Fruit fly (Drosophila melanogaster) whole organism, embryonic: ENCODE data around the gene CG44838.

ENCODE experiments used
- Atf6 ChIP-seq: fragments of 200-800 bp; sonication (Bioruptor generic); IDR thresholded peaks from 2 replicates; pipeline ENCODE4 v1.3.6; 2022; ENCODE audit warnings: missing biosample characterization, missing genetic modification characterization
- CG10267 ChIP-seq: fragments of 200-800 bp; sonication (Bioruptor generic); optimal IDR thresholded peaks from 2 replicates; lab custom pipeline; 2018; ENCODE audit warnings: missing biosample characterization, mild to moderate bottlenecking, missing genetic modification characterization, moderate library complexity
- CG13894 ChIP-seq: fragments of 200-800 bp; sonication (Bioruptor generic); optimal IDR thresholded peaks from 3 replicates; lab custom pipeline; 2018; ENCODE audit warnings: missing biosample characterization, mild to moderate bottlenecking, missing genetic modification characterization, moderate library complexity
- CG17328 ChIP-seq: fragments of 200-800 bp; sonication (Bioruptor generic); IDR thresholded peaks from 2 replicates; pipeline ENCODE4 v1.3.6; 2022; ENCODE audit warnings: missing biosample characterization, missing genetic modification characterization
- CG30020 ChIP-seq: fragments of 200-800 bp; optimal IDR thresholded peaks from 2 replicates; lab custom pipeline; 2019; ENCODE audit warnings: missing biosample characterization, mild to moderate bottlenecking, missing genetic modification characterization, moderate library complexity
- CG3163 ChIP-seq: fragments of 200-800 bp; sonication (Bioruptor generic); optimal IDR thresholded peaks from 3 replicates; lab custom pipeline; 2016; ENCODE audit warnings: missing biosample characterization, missing genetic modification characterization
- CG32532 ChIP-seq: fragments of 200-800 bp; sonication (Bioruptor generic); IDR thresholded peaks from 2 replicates; pipeline ENCODE4 v1.3.6; 2022; ENCODE audit warnings: missing biosample characterization, missing genetic modification characterization
- CG3281 ChIP-seq: fragments of 200-800 bp; sonication (Bioruptor generic); optimal IDR thresholded peaks from 3 replicates; lab custom pipeline; 2017; ENCODE audit warnings: missing biosample characterization, mild to moderate bottlenecking, missing genetic modification characterization
- CG34422 ChIP-seq: fragments of 200-800 bp; sonication (Bioruptor generic); IDR thresholded peaks from 3 replicates; pipeline ENCODE4 v1.3.6; 2022; ENCODE audit warnings: missing biosample characterization, missing genetic modification characterization
- CG3847 ChIP-seq: fragments of 200-800 bp; sonication (Bioruptor generic); IDR thresholded peaks from 2 replicates; pipeline ENCODE4 v1.3.6; 2022; ENCODE audit warnings: missing biosample characterization, missing genetic modification characterization
- CG4730 ChIP-seq: fragments of 200-800 bp; sonication (Bioruptor generic); IDR thresholded peaks from 2 replicates; pipeline ENCODE4 v1.3.6; 2022; ENCODE audit warnings: missing biosample characterization, missing genetic modification characterization
- CG6654 ChIP-seq: fragments of 200-800 bp; sonication (Bioruptor generic); optimal IDR thresholded peaks from 2 replicates; lab custom pipeline; 2017; ENCODE audit warnings: missing biosample characterization, mild to moderate bottlenecking, missing genetic modification characterization
- CG6765 ChIP-seq: fragments of 200-800 bp; sonication (Bioruptor generic); optimal IDR thresholded peaks from 3 replicates; lab custom pipeline; 2017; ENCODE audit warnings: missing biosample characterization, mild to moderate bottlenecking, missing genetic modification characterization
- CG6854 ChIP-seq: fragments of 200-800 bp; sonication (Bioruptor generic); optimal IDR thresholded peaks from 3 replicates; lab custom pipeline; 2017; ENCODE audit warnings: missing biosample characterization, mild to moderate bottlenecking, missing genetic modification characterization
- CG8281 ChIP-seq: fragments of 200-800 bp; sonication (Bioruptor generic); optimal IDR thresholded peaks from 2 replicates; lab custom pipeline; 2018; ENCODE audit warnings: missing biosample characterization, mild to moderate bottlenecking, missing genetic modification characterization, moderate library complexity
- CG8924 ChIP-seq: fragments of 200-800 bp; optimal IDR thresholded peaks from 3 replicates; lab custom pipeline; 2019; ENCODE audit warnings: missing biosample characterization, mild to moderate bottlenecking, missing genetic modification characterization, moderate library complexity
- CG9932 ChIP-seq: fragments of 200-800 bp; sonication (Bioruptor generic); IDR thresholded peaks from 2 replicates; pipeline ENCODE4 v1.3.6; 2022; ENCODE audit warnings: missing biosample characterization, missing genetic modification characterization
- CoRest ChIP-seq: fragments of 200-800 bp; sonication (Bioruptor generic); optimal IDR thresholded peaks from 3 replicates; lab custom pipeline; 2018; ENCODE audit warnings: missing biosample characterization, mild to moderate bottlenecking, missing genetic modification characterization, moderate library complexity
- Dbx ChIP-seq: fragments of 200-800 bp; sonication (Bioruptor generic); IDR thresholded peaks from 3 replicates; pipeline ENCODE4 v1.3.6; 2022; ENCODE audit warnings: missing biosample characterization, missing genetic modification characterization
- Dp ChIP-seq: fragments of 200-800 bp; sonication (Bioruptor generic); optimal IDR thresholded peaks from 2 replicates; lab custom pipeline; 2018; ENCODE audit warnings: missing biosample characterization, mild to moderate bottlenecking, missing genetic modification characterization, moderate library complexity
- GATAe ChIP-seq: fragments of 200-800 bp; sonication (Bioruptor generic); conservative IDR thresholded peaks from 2 replicates; pipeline ENCODE4 v1.3.6; 2022; ENCODE audit warnings: missing biosample characterization, missing genetic modification characterization
- HHEX ChIP-seq: fragments of 200-800 bp; sonication (Bioruptor generic); optimal IDR thresholded peaks from 3 replicates; lab custom pipeline; 2017; ENCODE audit warnings: missing biosample characterization, mild to moderate bottlenecking, missing genetic modification characterization, missing genetic modification reagents
- HmgD ChIP-seq: fragments of 200-800 bp; sonication (Bioruptor generic); optimal IDR thresholded peaks from 3 replicates; lab custom pipeline; 2016; ENCODE audit warnings: missing biosample characterization, missing genetic modification characterization
- HmgZ ChIP-seq: fragments of 200-800 bp; sonication (Bioruptor generic); optimal IDR thresholded peaks from 2 replicates; lab custom pipeline; 2018; ENCODE audit warnings: missing biosample characterization, mild to moderate bottlenecking, missing genetic modification characterization
- Lpt ChIP-seq: fragments of >200 bp; optimal IDR thresholded peaks from 2 replicates; lab custom pipeline; 2018; ENCODE audit warnings: missing biosample characterization, missing genetic modification characterization
- Nf-YC ChIP-seq: fragments of 200-800 bp; optimal IDR thresholded peaks from 3 replicates; lab custom pipeline; 2019; ENCODE audit warnings: missing biosample characterization, mild to moderate bottlenecking, missing genetic modification characterization, moderate library complexity
- Ravus ChIP-seq: fragments of 200-800 bp; sonication (Bioruptor generic); IDR thresholded peaks from 2 replicates; pipeline ENCODE4 v1.3.6; 2022; ENCODE audit warnings: missing biosample characterization, missing genetic modification characterization
- Six4 ChIP-seq: fragments of 200-800 bp; sonication (Bioruptor generic); optimal IDR thresholded peaks from 2 replicates; lab custom pipeline; 2016; ENCODE audit warnings: missing biosample characterization, missing genetic modification characterization
- Sox100B ChIP-seq: fragments of 200-800 bp; sonication (Bioruptor generic); optimal IDR thresholded peaks from 3 replicates; lab custom pipeline; 2018; ENCODE audit warnings: missing biosample characterization, mild to moderate bottlenecking, missing genetic modification characterization
- Sox102F ChIP-seq: fragments of 200-800 bp; sonication (Bioruptor generic); optimal IDR thresholded peaks from 2 replicates; lab custom pipeline; 2018; ENCODE audit warnings: missing biosample characterization, mild to moderate bottlenecking, missing genetic modification characterization, moderate library complexity
- amos ChIP-seq: fragments of 200-800 bp; sonication (Bioruptor generic); IDR thresholded peaks from 2 replicates; pipeline ENCODE4 v1.3.6; 2022; ENCODE audit warnings: missing biosample characterization, missing genetic modification characterization; ENCODE audit not compliant: partially characterized antibody
- ap ChIP-seq: fragments of 200-800 bp; sonication (Bioruptor generic); IDR thresholded peaks from 2 replicates; pipeline ENCODE4 v1.3.6; 2022; ENCODE audit warnings: missing biosample characterization, missing genetic modification characterization
- ase ChIP-seq: fragments of 200-800 bp; sonication (Bioruptor generic); IDR thresholded peaks from 3 replicates; pipeline ENCODE4 v1.3.6; 2022; ENCODE audit warnings: missing biosample characterization, missing genetic modification characterization
- ash1 ChIP-seq: fragments of 200-800 bp; sonication (Bioruptor generic); optimal IDR thresholded peaks from 2 replicates; lab custom pipeline; 2018; ENCODE audit warnings: missing biosample characterization, mild to moderate bottlenecking, missing genetic modification characterization
- az2 ChIP-seq: fragments of 200-800 bp; sonication (Bioruptor generic); optimal IDR thresholded peaks from 3 replicates; lab custom pipeline; 2016; ENCODE audit warnings: missing biosample characterization, missing genetic modification characterization
- bab2 ChIP-seq: fragments of 200-800 bp; sonication (Bioruptor generic); optimal IDR thresholded peaks from 2 replicates; lab custom pipeline; 2016; ENCODE audit warnings: missing biosample characterization, missing genetic modification characterization
- bigmax ChIP-seq: fragments of 200-800 bp; sonication (Bioruptor generic); optimal IDR thresholded peaks from 2 replicates; lab custom pipeline; 2018; ENCODE audit warnings: missing biosample characterization, mild to moderate bottlenecking, missing genetic modification characterization
- cato ChIP-seq: fragments of 200-800 bp; sonication (Bioruptor generic); optimal IDR thresholded peaks from 2 replicates; lab custom pipeline; 2016; ENCODE audit warnings: missing biosample characterization, missing genetic modification characterization, borderline replicate concordance
- crp ChIP-seq, 2 experiments: fragments of 200-800 bp; sonication (Bioruptor generic); optimal IDR thresholded peaks; 2 replicates in 1 of 2; 3 replicates in 1 of 2; lab custom pipeline; 2017; ENCODE audit warnings: missing biosample characterization in 2 of 2, missing genetic modification characterization in 2 of 2, mild to moderate bottlenecking in 1 of 2, moderate library complexity in 1 of 2
- en ChIP-seq: fragments of 200-800 bp; sonication (Bioruptor generic); optimal IDR thresholded peaks from 2 replicates; lab custom pipeline; 2016; ENCODE audit warnings: missing biosample characterization, missing genetic modification characterization
- fu2 ChIP-seq: fragments of 200-800 bp; sonication (Bioruptor generic); optimal IDR thresholded peaks from 2 replicates; lab custom pipeline; 2016; ENCODE audit warnings: missing biosample characterization, missing genetic modification characterization
- gt ChIP-seq: fragments of 200-800 bp; sonication (Bioruptor generic); IDR thresholded peaks from 2 replicates; pipeline ENCODE4 v1.3.6; 2022; ENCODE audit warnings: missing biosample characterization, missing genetic modification characterization
- ken ChIP-seq: fragments of 200-800 bp; sonication (Bioruptor generic); IDR thresholded peaks from 3 replicates; pipeline ENCODE4 v1.3.6; 2022; ENCODE audit warnings: missing biosample characterization, missing genetic modification characterization
- knrl ChIP-seq: fragments of 200-800 bp; sonication (Bioruptor generic); IDR thresholded peaks from 3 replicates; pipeline ENCODE4 v1.3.6; 2022; ENCODE audit warnings: missing biosample characterization, missing genetic modification characterization; ENCODE audit not compliant: partially characterized antibody
- otp ChIP-seq: fragments of 200-800 bp; sonication (Bioruptor generic); IDR thresholded peaks from 3 replicates; pipeline ENCODE4, ENCODE4 v1.3.6; 2022; ENCODE audit warnings: missing biosample characterization, missing genetic modification characterization
- sc ChIP-seq, 3 experiments: fragments of >200 bp in 2 of 3; fragments of 200-800 bp in 1 of 3; sonication (Bioruptor generic) in 1 of 3; optimal IDR thresholded peaks; 2 replicates in 2 of 3; 3 replicates in 1 of 3; lab custom pipeline; 2017; ENCODE audit warnings: mild to moderate bottlenecking in 1 of 3, missing biosample characterization in 1 of 3, missing genetic modification characterization in 1 of 3, missing genetic modification reagents in 1 of 3
- shn ChIP-seq: fragments of 200-800 bp; sonication (Bioruptor generic); optimal IDR thresholded peaks from 3 replicates; lab custom pipeline; 2016; ENCODE audit warnings: missing biosample characterization, missing genetic modification characterization
- tio ChIP-seq: fragments of 200-800 bp; sonication (Bioruptor generic); optimal IDR thresholded peaks from 2 replicates; lab custom pipeline; 2017; ENCODE audit warnings: missing biosample characterization, missing genetic modification characterization, inconsistent platforms
- twi ChIP-seq: fragments of 200-800 bp; optimal IDR thresholded peaks from 2 replicates; lab custom pipeline; 2019; ENCODE audit warnings: missing biosample characterization, mild to moderate bottlenecking, missing genetic modification characterization, moderate library complexity

CG44838 gene

DNA sequence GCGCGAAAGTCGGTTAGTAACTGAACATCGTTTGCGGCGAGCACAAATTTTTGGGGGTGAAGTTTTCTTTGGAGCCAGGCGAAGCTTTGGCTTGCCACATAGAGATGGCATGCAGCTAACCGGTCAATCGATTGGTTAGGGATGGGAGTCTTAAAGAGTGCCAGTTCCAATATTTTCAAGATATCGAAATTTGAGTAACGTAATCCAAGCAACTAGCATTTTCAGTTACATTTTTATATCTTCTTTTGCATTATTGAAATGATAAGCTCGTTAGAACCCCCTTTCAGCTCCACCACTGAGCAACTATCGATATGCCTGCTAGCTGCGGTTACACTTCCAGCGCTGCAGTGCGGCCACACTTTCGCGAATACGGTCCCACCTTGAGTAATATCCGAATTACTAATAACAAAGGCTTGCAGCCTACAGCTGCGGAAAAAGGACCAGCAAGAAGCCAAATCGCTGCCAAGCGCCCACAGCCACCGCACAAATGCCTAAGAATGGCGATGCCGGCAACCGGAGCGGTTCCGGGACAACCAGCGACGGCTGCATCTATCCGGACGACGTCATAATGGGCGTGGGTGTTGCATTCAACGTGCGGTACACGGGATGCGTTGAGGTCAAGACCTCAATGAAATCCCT lies 34.1 kb upstream of the CG44838 start, which contains the start of the genes Atat and Shc (continued):
- peak; percentile 96 for TF ChIP-seq CG3163 (GFP tag; lab: Kevin White, UChicago)
- peak; percentile 99 for TF ChIP-seq tio (GFP tag; lab: Kevin White, UChicago)
- peak; percentile 99 for TF ChIP-seq ase (GFP tag; lab: Robert Waterston, UW)
- TF ChIP-seq Dbx (GFP tag; lab: Robert Waterston, UW): peak; percentile 100
- TF ChIP-seq cato (GFP tag; lab: Kevin White, UChicago): peak; percentile 99
- TF ChIP-seq CG13894 (tag; lab: Kevin White, UChicago): peak; percentile 99
- TF ChIP-seq CG8281 (tag; lab: Kevin White, UChicago): peak; percentile 92
- peak; percentile 100 for TF ChIP-seq shn (GFP tag; lab: Kevin White, UChicago)
- TF ChIP-seq CG3847: peak; percentile 100
- peak; percentile 100 for TF ChIP-seq bab2 (GFP tag; lab: Kevin White, UChicago)
- TF ChIP-seq twi (tag; lab: Kevin White, UChicago): peak; percentile 96
- peak; percentile 88 for TF ChIP-seq amos
- peak; percentile 99 for TF ChIP-seq az2 (GFP tag; lab: Kevin White, UChicago)
- peak; percentile 100 for TF ChIP-seq HmgZ (tag; lab: Kevin White, UChicago)
- peak; percentile 96 for TF ChIP-seq knrl
- TF ChIP-seq ash1 (GFP tag; lab: Kevin White, UChicago): peak; percentile 93
- peak; percentile 99 for TF ChIP-seq Ravus (GFP tag; lab: Robert Waterston, UW)
- TF ChIP-seq CG10267: peak; percentile 92
- peak; percentile 100 for TF ChIP-seq HmgD
- peak; percentile 98 for TF ChIP-seq en (GFP tag; lab: Kevin White, UChicago)
- TF ChIP-seq CG32532 (GFP tag; lab: Robert Waterston, UW): peak; percentile 100
- peak; percentile 99 for TF ChIP-seq CG4730
- TF ChIP-seq Sox102F (GFP tag; lab: Kevin White, UChicago): peak; percentile 99
- TF ChIP-seq ken (GFP tag; lab: Robert Waterston, UW): peak; percentile 100
- peak; percentile 99 for TF ChIP-seq Atf6 (GFP tag; lab: Robert Waterston, UW)
- TF ChIP-seq CG34422 (GFP tag; lab: Robert Waterston, UW): peak; percentile 100
- TF ChIP-seq sc (optimal IDR thresholded peaks at IDR 0.05; lab: Kevin White, UChicago): no peak
- peak; percentile 96 for TF ChIP-seq sc (GFP tag; optimal IDR thresholded peaks at IDR 0.05; lab: Kevin White, UChicago)
- TF ChIP-seq ap (GFP tag; lab: Robert Waterston, UW): peak; percentile 99
- peak; percentile 90 for TF ChIP-seq Sox100B
- TF ChIP-seq fu2 (GFP tag; lab: Kevin White, UChicago): peak; percentile 100
- peak; percentile 100 for TF ChIP-seq CG9932 (GFP tag; lab: Robert Waterston, UW)
- peak; percentile 72 for TF ChIP-seq bigmax (GFP tag; lab: Kevin White, UChicago)
- no peak for TF ChIP-seq Lpt (GFP tag; lab: Kevin White, UChicago)
- peak; percentile 90 for TF ChIP-seq CG30020 (tag; lab: Kevin White, UChicago)
- peak; percentile 99 for TF ChIP-seq Six4 (GFP tag; lab: Kevin White, UChicago)
- peak; percentile 93 for TF ChIP-seq CG6854 (GFP tag; lab: Kevin White, UChicago)
- peak; percentile 53 for TF ChIP-seq Dp (GFP tag; lab: Kevin White, UChicago)
- peak; percentile 99 for TF ChIP-seq gt (GFP tag; lab: Robert Waterston, UW)
- peak; percentile 98 for TF ChIP-seq CG8924
- peak in 1 of 2 experiments; percentile 77 for TF ChIP-seq crp (GFP tag; optimal IDR thresholded peaks at IDR 0.05; lab: Kevin White, UChicago)
- peak; percentile 98 for TF ChIP-seq GATAe (GFP tag; lab: Robert Waterston, UW)
- peak; percentile 99 for TF ChIP-seq HHEX (GFP tag; lab: Kevin White, UChicago)
- TF ChIP-seq CG6765 (GFP tag; lab: Kevin White, UChicago): peak; percentile 93
- peak; percentile 99 for TF ChIP-seq CoRest
- peak; percentile 91 for TF ChIP-seq Nf-YC (tag; lab: Kevin White, UChicago)
- peak; percentile 99 for TF ChIP-seq CG17328
- peak; percentile 94 for TF ChIP-seq CG6654 (GFP tag; lab: Kevin White, UChicago)
- TF ChIP-seq CG3281 (GFP tag; lab: Kevin White, UChicago): peak; percentile 97
- peak; percentile 99 for TF ChIP-seq otp (GFP tag; lab: Robert Waterston, UW)
